Fruit fly (Drosophila melanogaster) whole organism, embryonic: ENCODE data around the gene Pink1.

Experiments
- ATbp ChIP-seq: fragments of 200-800 bp; sonication (Bioruptor generic); optimal IDR thresholded peaks from 2 replicates; lab custom pipeline; 2017; ENCODE audit warnings: missing biosample characterization, mild to moderate bottlenecking, missing genetic modification characterization, missing genetic modification reagents
- CG11723 ChIP-seq: fragments of 200-800 bp; sonication (Bioruptor generic); optimal IDR thresholded peaks from 2 replicates; lab custom pipeline; 2017; ENCODE audit warnings: missing biosample characterization, mild to moderate bottlenecking, missing genetic modification characterization
- CG14441 ChIP-seq: fragments of 200-800 bp; sonication (Bioruptor generic); IDR thresholded peaks from 2 replicates; pipeline ENCODE4 v1.3.6; 2022; ENCODE audit warnings: missing biosample characterization, missing genetic modification characterization
- CG14667 ChIP-seq: fragments of 200-800 bp; sonication (Bioruptor generic); IDR thresholded peaks from 2 replicates; pipeline ENCODE4 v1.3.6; 2022; ENCODE audit warnings: missing biosample characterization, missing genetic modification characterization
- CG1603 ChIP-seq: fragments of 200-800 bp; sonication (Bioruptor generic); optimal IDR thresholded peaks from 2 replicates; lab custom pipeline; 2019; ENCODE audit warnings: missing biosample characterization, mild to moderate bottlenecking, missing genetic modification characterization, moderate library complexity
- CG1647 ChIP-seq: fragments of 200-800 bp; sonication (Bioruptor generic); optimal IDR thresholded peaks from 3 replicates; lab custom pipeline; 2016; ENCODE audit warnings: missing biosample characterization, missing genetic modification characterization
- CG17186 ChIP-seq: fragments of 200-800 bp; sonication (Bioruptor generic); optimal IDR thresholded peaks from 3 replicates; lab custom pipeline; 2017; ENCODE audit warnings: missing biosample characterization, missing genetic modification reagents, missing genetic modification characterization
- CG17385 ChIP-seq: fragments of 200-800 bp; sonication (Bioruptor generic); optimal IDR thresholded peaks from 3 replicates; lab custom pipeline; 2018; ENCODE audit warnings: missing biosample characterization, mild to moderate bottlenecking, missing genetic modification characterization
- CG18011 ChIP-seq: fragments of 200-800 bp; sonication (Bioruptor generic); optimal IDR thresholded peaks from 2 replicates; lab custom pipeline; 2017; ENCODE audit warnings: missing biosample characterization, missing genetic modification characterization, mild to moderate bottlenecking, moderate library complexity, missing genotype
- CG18764 ChIP-seq: fragments of 200-800 bp; sonication (Bioruptor generic); optimal IDR thresholded peaks from 3 replicates; lab custom pipeline; 2016; ENCODE audit warnings: missing biosample characterization, missing genetic modification characterization
- CG33213 ChIP-seq: fragments of 200-800 bp; sonication (Bioruptor generic); optimal IDR thresholded peaks from 3 replicates; lab custom pipeline; 2016; ENCODE audit warnings: missing biosample characterization, missing genetic modification characterization
- CG3995 ChIP-seq: fragments of 200-800 bp; sonication (Bioruptor generic); optimal IDR thresholded peaks from 3 replicates; lab custom pipeline; 2016; ENCODE audit warnings: missing biosample characterization, missing genetic modification characterization
- CG4328 ChIP-seq: fragments of 200-800 bp; sonication (Bioruptor generic); optimal IDR thresholded peaks from 3 replicates; lab custom pipeline; 2017; ENCODE audit warnings: missing biosample characterization, missing genetic modification reagents, missing genetic modification characterization
- CG6272 ChIP-seq: fragments of 200-800 bp; sonication (Bioruptor generic); IDR thresholded peaks from 2 replicates; pipeline ENCODE4 v1.3.6; 2022; ENCODE audit warnings: missing biosample characterization, missing genetic modification characterization
- CG8290 ChIP-seq, 3 experiments: fragments of 200-800 bp; sonication (Bioruptor generic); optimal IDR thresholded peaks; 2 replicates each; lab custom pipeline; 2016 to 2019; ENCODE audit warnings: missing biosample characterization in 3 of 3, missing genetic modification characterization in 3 of 3, mild to moderate bottlenecking in 2 of 3, moderate library complexity in 1 of 3
- CG8924 ChIP-seq: fragments of 200-800 bp; optimal IDR thresholded peaks from 3 replicates; lab custom pipeline; 2019; ENCODE audit warnings: missing biosample characterization, mild to moderate bottlenecking, missing genetic modification characterization, moderate library complexity
- CrebB ChIP-seq: fragments of 200-800 bp; sonication (Bioruptor generic); optimal IDR thresholded peaks from 3 replicates; lab custom pipeline; 2018; ENCODE audit warnings: missing biosample characterization, mild to moderate bottlenecking, missing genetic modification characterization
- Dll ChIP-seq: fragments of 200-800 bp; sonication (Bioruptor generic); IDR thresholded peaks from 4 replicates; pipeline ENCODE4 v1.3.6; 2022; ENCODE audit warnings: missing biosample characterization, missing genetic modification characterization; ENCODE audit not compliant: partially characterized antibody
- Dp ChIP-seq: fragments of 200-800 bp; sonication (Bioruptor generic); optimal IDR thresholded peaks from 2 replicates; lab custom pipeline; 2018; ENCODE audit warnings: missing biosample characterization, mild to moderate bottlenecking, missing genetic modification characterization, moderate library complexity
- E2f2 ChIP-seq: fragments of 200-800 bp; sonication (Bioruptor generic); IDR thresholded peaks from 2 replicates; pipeline ENCODE4 v1.3.6; 2022; ENCODE audit warnings: missing biosample characterization, missing genetic modification characterization
- Fer2 ChIP-seq: fragments of 200-800 bp; sonication (Bioruptor generic); optimal IDR thresholded peaks from 2 replicates; lab custom pipeline; 2018; ENCODE audit warnings: missing biosample characterization, mild to moderate bottlenecking, missing genetic modification characterization, moderate library complexity
- Hr39 ChIP-seq: fragments of >200 bp; optimal IDR thresholded peaks from 2 replicates; lab custom pipeline; 2017
- Hsf ChIP-seq: fragments of 200-800 bp; sonication (Bioruptor generic); optimal IDR thresholded peaks from 3 replicates; lab custom pipeline; 2016; ENCODE audit warnings: missing biosample characterization, missing genetic modification characterization
- Lhr ChIP-seq: fragments of 200-800 bp; sonication (Bioruptor generic); optimal IDR thresholded peaks from 3 replicates; lab custom pipeline; 2017; ENCODE audit warnings: mild to moderate bottlenecking, missing biosample characterization, missing genetic modification reagents, missing genetic modification characterization
- Myb ChIP-seq: fragments of 200-800 bp; sonication (Bioruptor generic); optimal IDR thresholded peaks from 2 replicates; lab custom pipeline; 2016; ENCODE audit warnings: missing biosample characterization, missing genetic modification characterization
- PHDP ChIP-seq: fragments of 200-800 bp; sonication (Bioruptor generic); optimal IDR thresholded peaks from 3 replicates; lab custom pipeline; 2018; ENCODE audit warnings: missing biosample characterization, mild to moderate bottlenecking, missing genetic modification characterization, moderate library complexity
- Side ChIP-seq: fragments of 200-800 bp; sonication (Bioruptor generic); optimal IDR thresholded peaks from 2 replicates; lab custom pipeline; 2016; ENCODE audit warnings: missing biosample characterization, missing genetic modification characterization
- Tbp ChIP-seq: fragments of >200 bp; optimal IDR thresholded peaks from 2 replicates; lab custom pipeline; 2018; ENCODE audit warnings: missing biosample characterization, missing genetic modification characterization
- Usf ChIP-seq: fragments of 200-800 bp; sonication (Bioruptor generic); optimal IDR thresholded peaks from 2 replicates; lab custom pipeline; 2017; ENCODE audit warnings: missing genotype, missing biosample characterization, missing genetic modification characterization
- ac ChIP-seq: fragments of 200-800 bp; sonication (Bioruptor generic); optimal IDR thresholded peaks from 3 replicates; lab custom pipeline; 2017; ENCODE audit warnings: missing biosample characterization, mild to moderate bottlenecking, missing genetic modification characterization
- amos ChIP-seq: fragments of 200-800 bp; sonication (Bioruptor generic); IDR thresholded peaks from 2 replicates; pipeline ENCODE4 v1.3.6; 2022; ENCODE audit warnings: missing biosample characterization, missing genetic modification characterization; ENCODE audit not compliant: partially characterized antibody
- br ChIP-seq: fragments of >200 bp; optimal IDR thresholded peaks from 2 replicates; lab custom pipeline; 2017
- chm ChIP-seq: fragments of 200-800 bp; sonication (Bioruptor generic); IDR thresholded peaks from 2 replicates; pipeline ENCODE4 v1.3.6; 2022; ENCODE audit warnings: missing biosample characterization, missing genetic modification characterization
- chn ChIP-seq: fragments of 200-800 bp; sonication (Bioruptor generic); optimal IDR thresholded peaks from 2 replicates; lab custom pipeline; 2016; ENCODE audit warnings: missing biosample characterization, missing genetic modification characterization
- crol ChIP-seq: fragments of 200-800 bp; sonication (Bioruptor generic); IDR thresholded peaks from 2 replicates; pipeline ENCODE4 v1.3.6; 2022; ENCODE audit warnings: missing biosample characterization, missing genetic modification characterization
- fu2 ChIP-seq: fragments of 200-800 bp; sonication (Bioruptor generic); optimal IDR thresholded peaks from 2 replicates; lab custom pipeline; 2016; ENCODE audit warnings: missing biosample characterization, missing genetic modification characterization
- gt ChIP-seq: fragments of 200-800 bp; sonication (Bioruptor generic); IDR thresholded peaks from 2 replicates; pipeline ENCODE4 v1.3.6; 2022; ENCODE audit warnings: missing biosample characterization, missing genetic modification characterization
- jigr1 ChIP-seq: fragments of 200-800 bp; sonication (Bioruptor generic); IDR thresholded peaks from 3 replicates; pipeline ENCODE4 v1.3.6; 2022; ENCODE audit warnings: missing biosample characterization, missing genetic modification characterization
- kni ChIP-seq: fragments of 200-800 bp; sonication (Bioruptor generic); optimal IDR thresholded peaks from 3 replicates; lab custom pipeline; 2017; ENCODE audit warnings: mild to moderate bottlenecking, missing biosample characterization, missing genetic modification reagents, missing genetic modification characterization
- pfk ChIP-seq: fragments of 200-800 bp; sonication (Bioruptor generic); optimal IDR thresholded peaks from 2 replicates; lab custom pipeline; 2018; ENCODE audit warnings: missing biosample characterization, mild to moderate bottlenecking, missing genetic modification characterization, moderate library complexity
- repo ChIP-seq: fragments of 200-800 bp; sonication (Bioruptor generic); optimal IDR thresholded peaks from 2 replicates; lab custom pipeline; 2016; ENCODE audit warnings: missing biosample characterization, missing genetic modification characterization
- stwl ChIP-seq: fragments of 200-800 bp; sonication (Bioruptor generic); optimal IDR thresholded peaks from 3 replicates; lab custom pipeline; 2018; ENCODE audit warnings: missing biosample characterization, mild to moderate bottlenecking, missing genetic modification characterization, moderate library complexity
- vvl ChIP-seq: fragments of 200-800 bp; sonication (Bioruptor generic); IDR thresholded peaks from 2 replicates; pipeline ENCODE4 v1.3.6; 2022; ENCODE audit warnings: missing biosample characterization, missing genetic modification characterization

The Pink1 gene

dm6 chrX:6723622-6724021 is 40.0 kb downstream of the Pink1 start:
- TF ChIP-seq chn (GFP tag; lab: Kevin White, UChicago) (no peak), CG14441 (GFP tag; lab: Robert Waterston, UW) (peak; percentile 45; the same call in 1 of the 2 replicates), Hr39 (peak; percentile 62), kni (no peak), Side (GFP tag; lab: Kevin White, UChicago) (no peak), Fer2 (no peak)

- TF ChIP-seq CG4328 (GFP tag; lab: Kevin White, UChicago), result no peak
- peak; percentile 36 for TF ChIP-seq stwl (tag; lab: Kevin White, UChicago)
- peak; percentile 31 for TF ChIP-seq CG8290 (GFP tag; optimal IDR thresholded peaks at IDR 0.05; lab: Kevin White, UChicago)
- no peak for TF ChIP-seq CG8290 (tag; optimal IDR thresholded peaks at IDR 0.05; lab: Kevin White, UChicago)
- 0 out of 2 replicates have a peak, but pooled peaks have one; percentile 37 for TF ChIP-seq CG14441 (GFP tag; lab: Robert Waterston, UW)
- TF ChIP-seq CG8924 (tag; lab: Kevin White, UChicago), result no peak
- peak; percentile 94 for TF ChIP-seq CG18011 (GFP tag; lab: Kevin White, UChicago)
- peak; percentile 78 for TF ChIP-seq pfk (GFP tag; lab: Kevin White, UChicago)
Measured at dm6 chrX:6724904-6725505, 41.4 kb downstream of the Pink1 start.

dm6 chrX:6726758-6727490 is 43.3 kb downstream of the Pink1 start:
- TF ChIP-seq CG1647, result no peak
- no peak for TF ChIP-seq repo (GFP tag; lab: Kevin White, UChicago)
- TF ChIP-seq chm (GFP tag; lab: Robert Waterston, UW), result no peak
- no peak for TF ChIP-seq CG14667 (GFP tag; lab: Robert Waterston, UW)
- peak; percentile 93 for TF ChIP-seq pfk (GFP tag; lab: Kevin White, UChicago)
- peak; percentile 15 for TF ChIP-seq CG8290 (GFP tag; optimal IDR thresholded peaks at IDR 0.05; lab: Kevin White, UChicago)
- peak in 1 of 2 experiments; percentile 27 for TF ChIP-seq CG8290 (tag; optimal IDR thresholded peaks at IDR 0.05; lab: Kevin White, UChicago)
- TF ChIP-seq CG17385, result no peak
- peak; percentile 7 for TF ChIP-seq CG18011 (GFP tag; lab: Kevin White, UChicago)
- TF ChIP-seq ac (GFP tag; lab: Kevin White, UChicago), result no peak
- TF ChIP-seq E2f2 (GFP tag; lab: Robert Waterston, UW), result peak; percentile 63
- TF ChIP-seq CG11723 (GFP tag; lab: Kevin White, UChicago), result no peak
- no peak for TF ChIP-seq ATbp (GFP tag; lab: Kevin White, UChicago)
- no peak for TF ChIP-seq Hsf (GFP tag; lab: Kevin White, UChicago)
- peak; percentile 82 for TF ChIP-seq crol (GFP tag; lab: Robert Waterston, UW)
- TF ChIP-seq CG18764 (GFP tag; lab: Kevin White, UChicago), result no peak
- TF ChIP-seq fu2 (GFP tag; lab: Kevin White, UChicago), result no peak
- 0 out of 2 replicates have a peak, but pooled peaks have one; percentile 20 for TF ChIP-seq CG6272 (GFP tag; lab: Robert Waterston, UW)
- TF ChIP-seq amos, result 0 out of 2 replicates have a peak, but pooled peaks have one; percentile 11
- TF ChIP-seq gt (GFP tag; lab: Robert Waterston, UW), result no peak
- TF ChIP-seq Lhr, result no peak
- no peak for TF ChIP-seq CG33213
- TF ChIP-seq Tbp (GFP tag; lab: Kevin White, UChicago), result no peak
- TF ChIP-seq CG3995 (GFP tag; lab: Kevin White, UChicago), result peak; percentile 20
- no peak for TF ChIP-seq Myb (GFP tag; lab: Kevin White, UChicago)
- no peak for TF ChIP-seq CrebB
- TF ChIP-seq Usf (GFP tag; lab: Kevin White, UChicago), result no peak
- no peak for TF ChIP-seq br (lab: Kevin White, UChicago)
- no peak for TF ChIP-seq CG1603 (tag; lab: Kevin White, UChicago)
- TF ChIP-seq Dll (GFP tag; lab: Robert Waterston, UW), result 0 out of 4 replicates have a peak, but pooled peaks have one; percentile 12
- peak; percentile 46 for TF ChIP-seq Dp (GFP tag; lab: Kevin White, UChicago)
- no peak for TF ChIP-seq jigr1
- TF ChIP-seq vvl, result 0 out of 2 replicates have a peak, but pooled peaks have one; percentile 24
- no peak for TF ChIP-seq CG17186 (GFP tag; lab: Kevin White, UChicago)
- TF ChIP-seq PHDP (tag; lab: Kevin White, UChicago), result no peak
- TF ChIP-seq, all 482 proteins: peak for 11
